Fruit fly (Drosophila melanogaster): ENCODE data around the gene CG9215.

Gene CG9215

DNA sequence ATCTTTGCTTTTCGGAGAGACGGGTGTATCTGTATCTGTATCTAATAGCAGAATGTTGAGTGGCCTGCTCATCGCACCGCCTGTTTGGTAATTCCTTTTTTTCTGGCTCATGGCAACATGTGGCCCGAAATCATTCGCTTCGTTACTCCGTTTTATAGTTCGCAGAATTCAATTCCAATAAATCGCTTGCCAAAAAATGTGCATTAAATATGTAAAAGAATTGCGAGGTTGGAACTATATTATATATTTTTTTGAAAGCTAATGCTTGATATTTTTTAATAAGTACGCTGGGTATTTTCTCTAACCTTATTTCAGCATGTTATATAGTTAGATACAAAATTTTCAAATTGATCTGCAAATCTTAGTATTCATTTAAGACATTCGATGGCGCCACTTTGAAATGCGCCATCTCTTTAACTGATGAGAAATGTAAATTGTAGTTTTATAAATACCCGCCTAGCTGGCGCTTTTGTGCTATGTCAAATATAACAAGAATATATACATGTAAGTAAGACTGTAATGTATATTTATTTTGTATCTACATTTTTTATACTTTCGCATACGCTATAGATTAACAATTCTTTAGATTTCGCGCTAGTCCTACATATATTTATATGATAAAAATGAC lies 11.7 kb upstream of the CG9215 start (continued):
- TF ChIP-seq sna (GFP tag; IDR thresholded peaks at IDR 0.05; ENCODE audit: partially characterized antibody): no peak
- TF ChIP-seq D19A (tag; optimal IDR thresholded peaks at IDR 0.05): peak; percentile 20
- no peak for TF ChIP-seq CG6689 (GFP tag; IDR thresholded peaks at IDR 0.05)
- no peak for TF ChIP-seq pb (GFP tag; optimal IDR thresholded peaks at IDR 0.05)
- TF ChIP-seq E2f2 (GFP tag; IDR thresholded peaks at IDR 0.05): peak; percentile 69
- TF ChIP-seq CG17328 (GFP tag; IDR thresholded peaks at IDR 0.05): peak; percentile 50; the same call in 1 of the 2 replicates
- TF ChIP-seq CG10431 (GFP tag; optimal IDR thresholded peaks at IDR 0.05): no peak
- TF ChIP-seq Optix (GFP tag; IDR thresholded peaks at IDR 0.05): peak; percentile 53; the same call in 2 of the 3 replicates
- no peak for TF ChIP-seq Side (GFP tag; optimal IDR thresholded peaks at IDR 0.05)
- TF ChIP-seq CG15269 (tag; optimal IDR thresholded peaks at IDR 0.05): no peak
- no peak for TF ChIP-seq gro (GFP tag; optimal IDR thresholded peaks at IDR 0.05)
- no peak for TF ChIP-seq pros (GFP tag; optimal IDR thresholded peaks at IDR 0.05)
- TF ChIP-seq sqz (GFP tag; optimal IDR thresholded peaks at IDR 0.05): no peak
- peak; percentile 51 for TF ChIP-seq CG7839 (tag; optimal IDR thresholded peaks at IDR 0.05)
- TF ChIP-seq Asciz (GFP tag; optimal IDR thresholded peaks at IDR 0.05): no peak
- TF ChIP-seq gcm2 (GFP tag; optimal IDR thresholded peaks at IDR 0.05): no peak
- no peak for TF ChIP-seq da (GFP tag; optimal IDR thresholded peaks at IDR 0.05)
- no peak for TF ChIP-seq yki (optimal IDR thresholded peaks at IDR 0.05)
- TF ChIP-seq gt (GFP tag; IDR thresholded peaks at IDR 0.05): no peak
- TF ChIP-seq CG18262 (tag; optimal IDR thresholded peaks at IDR 0.05): no peak
- no peak for TF ChIP-seq mirr (GFP tag; optimal IDR thresholded peaks at IDR 0.05)
- no peak for TF ChIP-seq usp (GFP tag; optimal IDR thresholded peaks at IDR 0.05)
- TF ChIP-seq TFAM (GFP tag; optimal IDR thresholded peaks at IDR 0.05): no peak
- no peak for TF ChIP-seq bowl (GFP tag; IDR thresholded peaks at IDR 0.05)
- TF ChIP-seq Bteb2 (GFP tag; optimal IDR thresholded peaks at IDR 0.05): no peak
- no peak for TF ChIP-seq lola (GFP tag; optimal IDR thresholded peaks at IDR 0.05)
- TF ChIP-seq wdn (GFP tag; IDR thresholded peaks at IDR 0.05): no peak
- 0 out of 2 replicates have a peak, but pooled peaks have one; percentile 17 for TF ChIP-seq ranshi (GFP tag; IDR thresholded peaks at IDR 0.05)
- TF ChIP-seq CG11398 (GFP tag; optimal IDR thresholded peaks at IDR 0.05): no peak
- peak; percentile 51; the same call in 1 of the 2 replicates for TF ChIP-seq CG9215 (GFP tag; IDR thresholded peaks at IDR 0.05)
- TF ChIP-seq cato (GFP tag; optimal IDR thresholded peaks at IDR 0.05; ENCODE audit: borderline replicate concordance): no peak
- TF ChIP-seq B-H2 (GFP tag; optimal IDR thresholded peaks at IDR 0.05): no peak
- TF ChIP-seq CG6254 (GFP tag; optimal IDR thresholded peaks at IDR 0.05): no peak
- 0 out of 3 replicates have a peak, but pooled peaks have one; percentile 29 for TF ChIP-seq HLH4C (GFP tag; IDR thresholded peaks at IDR 0.05; ENCODE audit: partially characterized antibody)
- TF ChIP-seq CkIIα-i1 (GFP tag; IDR thresholded peaks at IDR 0.05): no peak
- TF ChIP-seq Doc3 (GFP tag; IDR thresholded peaks at IDR 0.05; ENCODE audit: partially characterized antibody): no peak
- TF ChIP-seq CG7357 (GFP tag; IDR thresholded peaks at IDR 0.05): no peak
- no peak for TF ChIP-seq CG2875 (GFP tag; optimal IDR thresholded peaks at IDR 0.05)
- TF ChIP-seq CG4730 (GFP tag; IDR thresholded peaks at IDR 0.05): 0 out of 2 replicates have a peak, but pooled peaks have one; percentile 24
- no peak for TF ChIP-seq Six4 (GFP tag; optimal IDR thresholded peaks at IDR 0.05)
- no peak for TF ChIP-seq CG10462 (GFP tag; optimal IDR thresholded peaks at IDR 0.05)
- TF ChIP-seq ara (GFP tag; IDR thresholded peaks at IDR 0.05): no peak; the same call in 1 of the 2 replicates
- TF ChIP-seq MBD-R2 (GFP tag; IDR thresholded peaks at IDR 0.05): 0 out of 2 replicates have a peak, but pooled peaks have one; percentile 22
- TF ChIP-seq CG1832 (GFP tag; optimal IDR thresholded peaks at IDR 0.05): no peak
- peak; percentile 73 for TF ChIP-seq NFAT (GFP tag; IDR thresholded peaks at IDR 0.05)
- no peak for TF ChIP-seq dmrt99B (tag; optimal IDR thresholded peaks at IDR 0.05)
- 0 out of 2 replicates have a peak, but pooled peaks have one; percentile 30 for TF ChIP-seq inv (GFP tag; IDR thresholded peaks at IDR 0.05; ENCODE audit: partially characterized antibody)
- no peak for TF ChIP-seq Hr39 (optimal IDR thresholded peaks at IDR 0.05)
- no peak for TF ChIP-seq Dek (tag; optimal IDR thresholded peaks at IDR 0.05)
- TF ChIP-seq CG18476 (GFP tag; optimal IDR thresholded peaks at IDR 0.05): no peak
- TF ChIP-seq CG12299 (tag; optimal IDR thresholded peaks at IDR 0.05): no peak

Measured in whole organism, embryonic.